Fruit fly (Drosophila melanogaster) whole organism, adult: Measurements from ENCODE around the gene gce.

Experiments
- CG11617 ChIP-seq: fragments of 200-800 bp; sonication (Bioruptor generic); optimal IDR thresholded peaks from 2 replicates; lab custom pipeline; 2017; ENCODE audit warnings: mild to moderate bottlenecking, missing biosample characterization, missing genetic modification reagents, missing genetic modification characterization
- CG12768 ChIP-seq: fragments of 200-800 bp; sonication (Bioruptor generic); optimal IDR thresholded peaks from 2 replicates; lab custom pipeline; 2017; ENCODE audit warnings: missing biosample characterization, missing genetic modification characterization, mild to moderate bottlenecking, moderate library complexity, missing genetic modification reagents
- CG14711 ChIP-seq: fragments of 200-800 bp; sonication (Bioruptor generic); optimal IDR thresholded peaks from 2 replicates; lab custom pipeline; 2018; ENCODE audit warnings: missing biosample characterization, mild to moderate bottlenecking, missing genetic modification characterization, moderate library complexity
- CG1620 ChIP-seq: fragments of 200-800 bp; sonication (Bioruptor generic); optimal IDR thresholded peaks from 2 replicates; lab custom pipeline; 2016; ENCODE audit warnings: missing biosample characterization, missing genetic modification characterization
- CG33017 ChIP-seq: fragments of 200-800 bp; sonication (Bioruptor generic); optimal IDR thresholded peaks from 2 replicates; lab custom pipeline; 2018; ENCODE audit warnings: missing biosample characterization, mild to moderate bottlenecking, missing genetic modification characterization, moderate library complexity
- CG5204 ChIP-seq: fragments of 200-800 bp; sonication (Bioruptor generic); optimal IDR thresholded peaks from 2 replicates; lab custom pipeline; 2016; ENCODE audit warnings: missing biosample characterization, missing genetic modification characterization
- CG7045 ChIP-seq: fragments of 200-800 bp; sonication (Bioruptor generic); optimal IDR thresholded peaks from 2 replicates; lab custom pipeline; 2017; ENCODE audit warnings: missing biosample characterization, mild to moderate bottlenecking, missing genetic modification characterization
- CG7101 ChIP-seq: fragments of 200-800 bp; sonication (Bioruptor generic); optimal IDR thresholded peaks from 2 replicates; lab custom pipeline; 2018; ENCODE audit warnings: missing biosample characterization, mild to moderate bottlenecking, missing genetic modification characterization, moderate library complexity
- Clk ChIP-seq: fragments of 200-800 bp; sonication (Bioruptor generic); optimal IDR thresholded peaks from 2 replicates; lab custom pipeline; 2017; ENCODE audit warnings: missing biosample characterization, missing genetic modification characterization
- Crg-1 ChIP-seq: fragments of 200-800 bp; sonication (Bioruptor generic); optimal IDR thresholded peaks from 2 replicates; lab custom pipeline; 2016; ENCODE audit warnings: missing biosample characterization, missing genetic modification characterization
- Hr96 ChIP-seq: fragments of 200-800 bp; sonication (Bioruptor generic); optimal IDR thresholded peaks from 2 replicates; lab custom pipeline; 2016; ENCODE audit warnings: missing biosample characterization, missing genetic modification characterization
- Mnt ChIP-seq: fragments of 200-800 bp; sonication (Bioruptor generic); optimal IDR thresholded peaks from 2 replicates; lab custom pipeline; 2016; ENCODE audit warnings: missing biosample characterization, mild to moderate bottlenecking, missing genetic modification characterization
- bab1 ChIP-seq: fragments of 200-800 bp; sonication (Bioruptor generic); optimal IDR thresholded peaks from 3 replicates; lab custom pipeline; 2019; ENCODE audit warnings: missing biosample characterization, mild to moderate bottlenecking, missing genetic modification characterization, moderate library complexity
- cic ChIP-seq: fragments of 200-800 bp; sonication (Bioruptor generic); optimal IDR thresholded peaks from 2 replicates; lab custom pipeline; 2017; ENCODE audit warnings: missing biosample characterization, mild to moderate bottlenecking, missing genetic modification characterization, moderate library complexity
- cnc ChIP-seq, 2 experiments: fragments of >200 bp; optimal IDR thresholded peaks; 2 replicates each; lab custom pipeline; 2017
- kay ChIP-seq: fragments of 200-800 bp; sonication (Bioruptor generic); peaks from one replicate; lab custom pipeline; 2016; ENCODE audit warnings: missing biosample characterization, missing genetic modification characterization, borderline replicate concordance
- ovo ChIP-seq: fragments of 200-800 bp; sonication (Bioruptor generic); optimal IDR thresholded peaks from 2 replicates; lab custom pipeline; 2016; ENCODE audit warnings: missing biosample characterization, missing genetic modification characterization
- pad ChIP-seq: fragments of 200-800 bp; sonication (Bioruptor generic); optimal IDR thresholded peaks from 3 replicates; lab custom pipeline; 2017; ENCODE audit warnings: missing biosample characterization, missing genetic modification characterization, mild to moderate bottlenecking, moderate library complexity, missing genetic modification reagents
- tj ChIP-seq: fragments of 200-800 bp; sonication (Bioruptor generic); optimal IDR thresholded peaks from 3 replicates; lab custom pipeline; 2017; ENCODE audit warnings: missing biosample characterization, mild to moderate bottlenecking, missing genetic modification characterization, moderate library complexity
- toe ChIP-seq: fragments of 200-800 bp; sonication (Bioruptor generic); optimal IDR thresholded peaks from 2 replicates; lab custom pipeline; 2016; ENCODE audit warnings: missing biosample characterization, missing genetic modification characterization

gce gene

DNA sequence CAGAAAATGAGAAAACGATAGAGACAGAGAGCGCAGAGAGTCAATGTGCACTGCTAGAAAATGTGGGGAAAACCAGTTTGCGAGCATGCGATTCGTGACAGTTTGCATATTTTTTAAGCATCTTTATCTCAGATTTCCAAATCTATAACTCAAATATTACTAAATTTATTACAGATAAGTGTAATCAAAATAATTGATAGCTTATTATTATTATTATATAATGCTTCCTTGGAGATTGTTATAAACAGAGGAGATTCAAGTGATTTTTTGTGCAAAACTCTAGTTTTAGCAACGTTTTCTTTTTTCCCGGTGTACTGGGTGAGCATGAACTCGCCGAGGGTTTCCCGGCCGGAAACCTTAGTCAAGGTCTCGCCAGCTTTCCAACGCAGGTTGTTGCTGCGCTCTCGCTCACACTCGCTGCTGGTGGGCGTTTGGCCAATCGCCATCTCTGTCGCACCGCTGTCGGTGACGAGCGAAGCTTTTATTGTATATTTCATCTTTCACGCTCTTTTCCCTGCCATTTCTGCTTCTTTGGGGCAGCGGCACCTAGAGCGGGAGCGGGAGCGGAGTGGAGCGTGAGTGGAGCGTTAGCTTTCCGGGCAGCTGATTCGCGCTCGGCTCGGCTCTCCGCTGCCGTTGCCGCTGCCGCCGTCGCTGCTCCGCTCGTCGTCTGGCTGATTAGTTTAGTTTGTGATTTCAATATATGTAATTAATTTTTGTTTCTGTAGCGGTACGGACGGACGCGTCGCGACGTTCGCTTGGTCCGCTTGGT is 918 bp downstream of the gce start:
- TF ChIP-seq CG1620 (GFP tag; lab: Kevin White, UChicago) = peak; percentile 89
- TF ChIP-seq Hr96 (GFP tag; lab: Kevin White, UChicago) = peak; percentile 83
- peak; percentile 96 for TF ChIP-seq CG7045
- peak; percentile 93 for TF ChIP-seq tj (GFP tag; lab: Kevin White, UChicago)
- peak; percentile 83 for TF ChIP-seq kay (GFP tag; lab: Kevin White, UChicago)
- TF ChIP-seq bab1 (GFP tag; lab: Kevin White, UChicago) = peak; percentile 96
- TF ChIP-seq CG7101 (tag; lab: Kevin White, UChicago) = peak; percentile 98
- peak; percentile 99 for TF ChIP-seq CG11617 (GFP tag; lab: Kevin White, UChicago)
- TF ChIP-seq CG5204 (GFP tag; lab: Kevin White, UChicago) = peak; percentile 87
- TF ChIP-seq pad (GFP tag; lab: Kevin White, UChicago) = peak; percentile 97
- TF ChIP-seq Clk = peak; percentile 92
- TF ChIP-seq toe = peak; percentile 74
- TF ChIP-seq Mnt (GFP tag; lab: Kevin White, UChicago) = peak; percentile 86
- TF ChIP-seq Crg-1 = peak; percentile 95
- TF ChIP-seq cnc (optimal IDR thresholded peaks at IDR 0.05; lab: Kevin White, UChicago) = no peak
- TF ChIP-seq CG33017 (tag; lab: Kevin White, UChicago) = peak; percentile 95
- peak; percentile 71 for TF ChIP-seq cic (GFP tag; lab: Kevin White, UChicago)
- peak; percentile 93 for TF ChIP-seq ovo (GFP tag; lab: Kevin White, UChicago)
- TF ChIP-seq CG12768 = peak; percentile 96
- TF ChIP-seq CG14711 = peak; percentile 95

DNA sequence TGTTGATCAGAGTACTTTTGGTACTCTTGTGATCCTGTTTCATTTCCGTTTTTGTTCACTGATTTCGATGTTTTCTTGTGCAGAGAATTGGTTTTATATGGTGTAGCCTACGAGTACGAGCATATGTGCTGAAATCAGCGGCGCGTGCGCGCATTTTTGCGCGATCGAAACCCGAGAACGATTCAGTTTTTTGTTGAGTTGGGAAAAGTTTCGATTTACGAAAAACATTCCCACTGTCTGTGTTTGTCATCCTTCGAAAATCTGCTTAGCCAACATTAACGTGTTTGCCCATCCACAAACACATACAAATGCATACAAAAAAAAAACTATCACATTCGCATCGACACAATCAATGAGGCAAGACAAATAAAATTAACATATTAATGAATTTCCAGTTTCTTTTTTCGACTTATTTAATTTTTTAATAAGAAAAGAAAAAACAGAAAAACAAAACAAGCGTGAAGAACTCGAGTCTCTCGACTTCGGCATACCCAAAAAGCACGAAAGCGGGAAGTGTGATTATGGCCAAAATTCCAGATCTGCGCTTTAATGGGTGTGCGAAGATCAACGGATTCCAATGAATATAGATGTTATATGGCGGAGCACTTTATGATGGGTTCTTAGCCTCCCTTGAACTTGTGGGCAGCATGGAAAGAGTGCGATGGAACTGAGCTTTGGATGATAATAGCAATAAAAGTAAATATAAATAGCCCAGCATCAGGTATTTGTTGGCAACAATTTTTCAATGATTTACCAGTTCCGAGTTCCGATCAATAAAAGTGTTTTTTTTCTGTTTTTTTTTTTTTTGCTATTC is 2.6 kb downstream of the gce start:
- TF ChIP-seq CG7045 (no peak), tj (GFP tag; lab: Kevin White, UChicago) (peak; percentile 92)

DNA sequence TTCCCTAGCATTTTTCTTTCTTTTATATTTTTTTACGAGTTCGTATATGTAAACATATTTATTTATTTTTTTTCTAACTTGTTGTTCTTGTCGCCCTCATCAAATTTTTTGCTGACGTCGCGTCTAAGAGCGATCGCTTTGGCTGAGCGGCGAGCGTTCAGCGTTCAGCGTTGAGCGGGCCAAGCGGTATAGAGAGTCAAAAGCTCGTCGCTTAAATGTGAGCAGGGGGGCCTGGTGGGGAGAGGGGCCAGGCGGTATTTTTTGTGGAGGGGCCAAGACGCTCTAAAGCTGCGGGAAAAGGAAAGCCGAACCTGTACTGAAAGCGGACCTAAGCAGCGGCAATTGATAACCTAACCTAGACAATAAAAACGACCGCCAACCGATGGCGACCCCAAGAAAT is 3.6 kb downstream of the gce start:
- peak; percentile 32 for TF ChIP-seq CG7101 (tag; lab: Kevin White, UChicago)
- TF ChIP-seq ovo (GFP tag; lab: Kevin White, UChicago) = no peak
- peak; percentile 22 for TF ChIP-seq CG14711
- peak; percentile 19 for TF ChIP-seq Mnt (GFP tag; lab: Kevin White, UChicago)
- TF ChIP-seq pad (GFP tag; lab: Kevin White, UChicago) = peak; percentile 80
- TF ChIP-seq Clk = no peak
- no peak for TF ChIP-seq CG33017 (tag; lab: Kevin White, UChicago)
- TF ChIP-seq cic (GFP tag; lab: Kevin White, UChicago) = no peak
- TF ChIP-seq tj (GFP tag; lab: Kevin White, UChicago) = peak; percentile 97
- TF ChIP-seq cnc (optimal IDR thresholded peaks at IDR 0.05; lab: Kevin White, UChicago) = no peak
- TF ChIP-seq CG12768 = peak; percentile 29
- TF ChIP-seq CG1620 (GFP tag; lab: Kevin White, UChicago) = no peak

DNA sequence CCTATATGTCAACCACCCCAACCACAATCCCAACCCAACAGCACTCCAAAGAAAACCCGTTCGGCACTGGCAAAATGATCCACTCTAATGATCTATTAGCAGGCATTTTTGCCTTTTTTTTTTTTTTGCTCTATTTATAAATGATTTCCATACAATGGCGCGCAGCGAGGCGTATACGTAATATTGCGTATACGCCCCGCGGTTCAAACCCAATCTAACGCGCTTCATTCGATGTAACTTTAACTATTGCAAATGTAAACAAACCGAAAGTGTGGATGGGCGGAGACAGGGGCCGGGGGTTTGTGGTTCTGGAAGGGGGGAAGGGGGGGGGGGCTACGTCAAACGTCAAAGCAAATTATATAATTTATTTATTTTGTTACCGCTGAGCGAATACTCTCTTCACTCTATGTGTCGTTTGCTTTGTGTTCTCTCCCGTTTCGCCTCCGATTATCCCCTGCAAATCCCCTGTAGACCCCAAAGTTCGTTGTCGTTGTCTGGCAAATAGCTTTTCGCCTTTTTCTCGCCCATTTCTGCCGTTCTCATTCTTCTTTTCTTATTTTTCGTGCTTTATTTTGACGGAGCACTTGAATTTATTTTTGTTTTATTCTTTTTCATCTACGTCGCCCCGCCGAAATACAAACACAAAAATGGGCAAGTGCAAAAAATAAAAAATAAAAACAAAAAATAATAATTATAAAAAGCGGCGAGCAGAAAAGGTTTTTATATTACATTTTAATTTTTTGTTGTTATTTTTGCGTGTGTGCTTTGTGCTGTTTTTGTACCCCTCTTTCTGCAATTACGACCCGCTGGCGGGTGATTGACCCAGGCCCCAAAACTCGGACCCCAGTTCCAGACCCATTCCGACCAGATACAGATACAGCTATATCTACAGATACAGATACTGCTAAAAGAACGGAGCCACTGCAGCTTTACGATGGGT is 5.9 kb downstream of the gce start:
- TF ChIP-seq Mnt (GFP tag; lab: Kevin White, UChicago) (no peak), tj (GFP tag; lab: Kevin White, UChicago) (peak; percentile 47), CG12768 (peak; percentile 47), bab1 (GFP tag; lab: Kevin White, UChicago) (peak; percentile 31), pad (GFP tag; lab: Kevin White, UChicago) (peak; percentile 45), cic (GFP tag; lab: Kevin White, UChicago) (peak; percentile 71), CG7101 (tag; lab: Kevin White, UChicago) (peak; percentile 30), CG7045 (no peak), kay (GFP tag; lab: Kevin White, UChicago) (peak; percentile 55), ovo (GFP tag; lab: Kevin White, UChicago) (peak; percentile 21), CG33017 (tag; lab: Kevin White, UChicago) (peak; percentile 34)

DNA sequence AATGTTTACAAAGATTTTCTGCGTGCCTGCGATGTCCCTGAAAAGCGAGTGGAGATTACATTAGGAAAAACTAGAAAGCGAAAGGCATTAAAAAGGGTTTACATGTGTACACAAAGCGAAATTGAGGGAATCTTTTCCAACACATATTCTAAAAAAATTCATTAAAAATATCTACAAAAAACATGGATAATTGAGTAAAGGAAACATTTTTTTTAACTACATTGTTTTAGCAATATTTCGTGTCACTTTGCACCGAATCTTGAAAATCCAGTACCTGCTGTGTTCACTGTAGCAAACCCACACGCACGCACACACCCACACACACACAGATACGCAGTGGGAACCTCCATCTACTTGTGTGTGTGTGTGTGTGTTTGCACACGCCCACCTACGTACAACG is 6.6 kb downstream of the gce start:
- TF ChIP-seq ovo (GFP tag; lab: Kevin White, UChicago) = no peak
- no peak for TF ChIP-seq Clk
- TF ChIP-seq Hr96 (GFP tag; lab: Kevin White, UChicago) = no peak
- no peak for TF ChIP-seq CG1620 (GFP tag; lab: Kevin White, UChicago)
- no peak for TF ChIP-seq cic (GFP tag; lab: Kevin White, UChicago)
- TF ChIP-seq cnc (optimal IDR thresholded peaks at IDR 0.05; lab: Kevin White, UChicago) = no peak
- TF ChIP-seq Mnt (GFP tag; lab: Kevin White, UChicago) = no peak
- no peak for TF ChIP-seq CG11617 (GFP tag; lab: Kevin White, UChicago)
- no peak for TF ChIP-seq CG12768
- TF ChIP-seq CG14711 = no peak
- no peak for TF ChIP-seq pad (GFP tag; lab: Kevin White, UChicago)
- TF ChIP-seq kay (GFP tag; lab: Kevin White, UChicago) = no peak
- TF ChIP-seq CG33017 (tag; lab: Kevin White, UChicago) = no peak
- no peak for TF ChIP-seq CG7101 (tag; lab: Kevin White, UChicago)
